Worm (Caenorhabditis elegans) whole organism, L4 larva: Measurements from ENCODE around the gene col-95.

Experiments used
- F26F4.8 ChIP-seq: fragments of 200-800 bp; sonication (Bioruptor generic); conservative IDR thresholded peaks from 2 replicates; pipeline ENCODE4 v1.3.6; 2022; ENCODE audit warnings: missing genetic modification characterization, missing compliant biosample characterization
- F44E2.7 ChIP-seq: fragments of 200-800 bp; sonication (Bioruptor generic); IDR thresholded peaks from 2 replicates; pipeline ENCODE4 v2.1.2; 2022; ENCODE audit warnings: missing genetic modification characterization, missing compliant biosample characterization
- F49E8.2 ChIP-seq: sonication (generic microtip); optimal IDR thresholded peaks from 2 replicates; lab custom pipeline; 2016; ENCODE audit warnings: missing compliant biosample characterization, mild to moderate bottlenecking, missing genetic modification characterization, borderline replicate concordance
- aha-1 ChIP-seq: fragments of 150-350 bp; peaks from one replicate; lab custom pipeline; 2014; ENCODE audit warnings: missing biosample characterization, missing genetic modification characterization
- attf-4 ChIP-seq: sonication (generic microtip); optimal IDR thresholded peaks from 3 replicates; lab custom pipeline; 2017; ENCODE audit warnings: missing biosample characterization, missing genetic modification characterization
- ceh-20 ChIP-seq: fragments of 200-800 bp; sonication (Bioruptor generic); IDR thresholded peaks from 2 replicates; pipeline ENCODE4 v1.3.6; 2022; ENCODE audit warnings: missing genetic modification reagents, missing genetic modification characterization, missing compliant biosample characterization
- ceh-44 ChIP-seq: fragments of 200-800 bp; sonication (Bioruptor generic); IDR thresholded peaks from 2 replicates; pipeline ENCODE4 v1.3.6; 2022; ENCODE audit warnings: missing genetic modification reagents, missing genetic modification characterization, missing compliant biosample characterization
- ceh-82 ChIP-seq: sonication (generic microtip); optimal IDR thresholded peaks from 2 replicates; lab custom pipeline; 2017; ENCODE audit warnings: missing biosample characterization, missing genetic modification characterization
- ces-1 ChIP-seq: fragments of 150-350 bp; sonication (generic microtip); optimal IDR thresholded peaks from 4 replicates; lab custom pipeline; 2014; ENCODE audit warnings: missing biosample characterization, missing genetic modification reagents, missing genetic modification characterization
- ctbp-1 ChIP-seq: fragments of 200-800 bp; sonication (Bioruptor generic); IDR thresholded peaks from 2 replicates; pipeline ENCODE4 v1.3.6; 2022; ENCODE audit warnings: missing genetic modification reagents, missing genetic modification characterization, missing compliant biosample characterization
- daf-16 ChIP-seq, 3 experiments: sonication (generic microtip); optimal IDR thresholded peaks; 2 replicates each; lab custom pipeline; 2016 to 2017; ENCODE audit warnings: missing genetic modification characterization in 3 of 3, missing genetic modification reagents in 3 of 3, mild to moderate bottlenecking in 2 of 3, missing compliant biosample characterization in 2 of 3, missing biosample characterization in 1 of 3, moderate library complexity in 1 of 3
- dmd-8 ChIP-seq: fragments of 200-800 bp; sonication (Bioruptor generic); IDR thresholded peaks from 2 replicates; pipeline ENCODE4 v1.3.6; 2022; ENCODE audit warnings: missing genetic modification characterization, missing compliant biosample characterization
- dmd-9 ChIP-seq: fragments of 200-800 bp; sonication (Bioruptor generic); IDR thresholded peaks from 2 replicates; pipeline ENCODE4 v1.3.6; 2022; ENCODE audit warnings: missing genetic modification reagents, missing genetic modification characterization, missing compliant biosample characterization
- dpl-1 ChIP-seq: fragments of 150-350 bp; optimal IDR thresholded peaks from 2 replicates; lab custom pipeline; 2014; ENCODE audit warnings: missing biosample characterization, missing genetic modification reagents, missing genetic modification characterization
- dve-1 ChIP-seq: sonication (generic microtip); optimal IDR thresholded peaks from 2 replicates; lab custom pipeline; 2017; ENCODE audit warnings: antibody characterized with exemption, mild to moderate bottlenecking, missing genetic modification characterization, missing compliant biosample characterization; ENCODE audit not compliant: insufficient read depth
- egl-27 ChIP-seq: sonication (generic microtip); optimal IDR thresholded peaks from 3 replicates; lab custom pipeline; 2017; ENCODE audit warnings: missing biosample characterization, missing genetic modification reagents, missing genetic modification characterization
- egl-43 ChIP-seq: fragments of 200-800 bp; sonication (Bioruptor generic); IDR thresholded peaks from 2 replicates; pipeline ENCODE4 v1.3.6; 2022; ENCODE audit warnings: missing genetic modification reagents, missing genetic modification characterization, missing compliant biosample characterization
- fos-1 ChIP-seq: fragments of 150-350 bp; optimal IDR thresholded peaks from 2 replicates; lab custom pipeline; 2014; ENCODE audit warnings: missing biosample characterization, missing genetic modification characterization
- gei-8 ChIP-seq: fragments of 200-800 bp; sonication (Bioruptor generic); optimal IDR thresholded peaks from 2 replicates; lab custom pipeline; 2018; ENCODE audit warnings: mild to moderate bottlenecking, missing genetic modification characterization, missing compliant biosample characterization
- hif-1 ChIP-seq, 2 experiments: sonication (generic microtip); optimal IDR thresholded peaks; 2 replicates each; lab custom pipeline; 2016 to 2017; ENCODE audit warnings: missing compliant biosample characterization in 2 of 2, missing genetic modification characterization in 2 of 2, missing genetic modification reagents in 2 of 2, missing genotype in 2 of 2, mild to moderate bottlenecking in 1 of 2
- hlh-11 ChIP-seq: fragments of 200-800 bp; sonication (Bioruptor generic); optimal IDR thresholded peaks from 2 replicates; lab custom pipeline; 2018; ENCODE audit warnings: mild to moderate bottlenecking, missing genetic modification characterization, missing compliant biosample characterization
- hlh-30 ChIP-seq: sonication (generic microtip); optimal IDR thresholded peaks from 2 replicates; lab custom pipeline; 2017; ENCODE audit warnings: antibody characterized with exemption, mild to moderate bottlenecking, missing genetic modification characterization, missing compliant biosample characterization; ENCODE audit not compliant: insufficient read depth
- hmg-1.1 ChIP-seq: fragments of 200-800 bp; sonication (Bioruptor generic); IDR thresholded peaks from 2 replicates; pipeline ENCODE4 v1.3.6; 2022; ENCODE audit warnings: missing genetic modification reagents, missing genetic modification characterization, missing compliant biosample characterization
- lin-1 ChIP-seq: fragments of 200-800 bp; sonication (Bioruptor generic); IDR thresholded peaks from 2 replicates; pipeline ENCODE4 v1.3.6; 2022; ENCODE audit warnings: missing genetic modification reagents, missing genetic modification characterization, missing compliant biosample characterization
- lin-29 ChIP-seq: fragments of 200-800 bp; sonication (Bioruptor generic); IDR thresholded peaks from 2 replicates; pipeline ENCODE4 v1.3.6; 2022; ENCODE audit warnings: missing genetic modification reagents, missing genetic modification characterization, missing compliant biosample characterization
- lir-3 ChIP-seq: sonication (generic microtip); optimal IDR thresholded peaks from 2 replicates; lab custom pipeline; 2016; ENCODE audit warnings: mild to moderate bottlenecking, missing genetic modification characterization, missing compliant biosample characterization
- lsy-2 ChIP-seq, 2 experiments: fragments of 150-350 bp in 1 of 2; sonication (generic microtip) in 1 of 2; optimal IDR thresholded peaks; 2 replicates each; lab custom pipeline; 2014 to 2017; ENCODE audit warnings: missing biosample characterization in 2 of 2, missing genetic modification characterization in 2 of 2
- mdl-1 ChIP-seq, 2 experiments: fragments of 150-350 bp in 1 of 2; sonication (generic microtip) in 1 of 2; optimal IDR thresholded peaks; 2 replicates each; lab custom pipeline; 2014 to 2017; ENCODE audit warnings: missing biosample characterization in 2 of 2, missing genetic modification characterization in 2 of 2
- mep-1 ChIP-seq: fragments of 150-350 bp; sonication (generic microtip); optimal IDR thresholded peaks from 3 replicates; lab custom pipeline; 2014; ENCODE audit warnings: missing biosample characterization, missing genetic modification characterization
- mes-2 ChIP-seq: sonication (generic microtip); optimal IDR thresholded peaks from 2 replicates; lab custom pipeline; 2016; ENCODE audit warnings: missing genotype, mild to moderate bottlenecking, missing genetic modification characterization, missing compliant biosample characterization; ENCODE audit not compliant: poor library complexity, severe bottlenecking
- mxl-2 ChIP-seq: fragments of 200-800 bp; sonication (Bioruptor generic); conservative IDR thresholded peaks from 2 replicates; pipeline ENCODE4 v1.3.6; 2022; ENCODE audit warnings: missing genetic modification reagents, missing genetic modification characterization, missing compliant biosample characterization
- mxl-3 ChIP-seq: fragments of 200-800 bp; sonication (Bioruptor generic); optimal IDR thresholded peaks from 2 replicates; lab custom pipeline; 2018; ENCODE audit warnings: mild to moderate bottlenecking, missing genetic modification characterization, missing compliant biosample characterization
- nhr-11 ChIP-seq: fragments of 150-350 bp; optimal IDR thresholded peaks from 2 replicates; lab custom pipeline; 2014; ENCODE audit warnings: missing biosample characterization, missing genetic modification characterization
- nhr-111 ChIP-seq: fragments of 200-800 bp; sonication (Bioruptor generic); optimal IDR thresholded peaks from 2 replicates; lab custom pipeline; 2018; ENCODE audit warnings: mild to moderate bottlenecking, missing genetic modification characterization, missing compliant biosample characterization
- nhr-237 ChIP-seq: sonication (generic microtip); optimal IDR thresholded peaks from 2 replicates; lab custom pipeline; 2017; ENCODE audit warnings: missing biosample characterization, missing genetic modification characterization
- nhr-25 ChIP-seq: sonication (generic microtip); optimal IDR thresholded peaks from 2 replicates; lab custom pipeline; 2017; ENCODE audit warnings: missing genetic modification characterization, mild to moderate bottlenecking, missing compliant biosample characterization, antibody characterized with exemption, moderate library complexity, borderline replicate concordance; ENCODE audit not compliant: insufficient read depth
- nhr-28 ChIP-seq: fragments of 150-350 bp; optimal IDR thresholded peaks from 2 replicates; lab custom pipeline; 2014; ENCODE audit warnings: missing biosample characterization, missing genetic modification characterization
- nhr-48 ChIP-seq: sonication (generic microtip); optimal IDR thresholded peaks from 2 replicates; lab custom pipeline; 2016; ENCODE audit warnings: mild to moderate bottlenecking, missing genetic modification characterization, missing compliant biosample characterization
- nhr-76 ChIP-seq: fragments of 150-350 bp; optimal IDR thresholded peaks from 2 replicates; lab custom pipeline; 2014; ENCODE audit warnings: missing biosample characterization, missing genetic modification characterization
- nhr-77 ChIP-seq: fragments of 150-350 bp; optimal IDR thresholded peaks from 2 replicates; lab custom pipeline; 2014; ENCODE audit warnings: missing biosample characterization, missing genetic modification characterization
- php-3 ChIP-seq: fragments of 200-800 bp; sonication (Bioruptor generic); IDR thresholded peaks from 2 replicates; pipeline ENCODE4 v1.3.6; 2022; ENCODE audit warnings: missing genetic modification reagents, missing genetic modification characterization, missing compliant biosample characterization
- pqm-1 ChIP-seq: sonication (generic microtip); optimal IDR thresholded peaks from 2 replicates; lab custom pipeline; 2017; ENCODE audit warnings: missing biosample characterization, missing genetic modification characterization
- spr-1 ChIP-seq: sonication (generic microtip); optimal IDR thresholded peaks from 2 replicates; lab custom pipeline; 2016; ENCODE audit warnings: mild to moderate bottlenecking, missing genetic modification characterization, missing compliant biosample characterization
- tra-1 ChIP-seq: fragments of 200-800 bp; sonication (Bioruptor generic); IDR thresholded peaks from 2 replicates; pipeline ENCODE4 v1.3.6; 2022; ENCODE audit warnings: missing genetic modification reagents, missing genetic modification characterization, missing compliant biosample characterization
- unc-39 ChIP-seq: sonication (generic microtip); optimal IDR thresholded peaks from 2 replicates; lab custom pipeline; 2017; ENCODE audit warnings: missing biosample characterization, missing genetic modification characterization
- unc-62 ChIP-seq, 3 experiments: fragments of 150-350 bp in 1 of 3; sonication (generic microtip); optimal IDR thresholded peaks in 2 of 3; peaks in 1 of 3; 1 replicate in 1 of 3; 2 replicates in 2 of 3; lab custom pipeline; 2014 to 2017; ENCODE audit warnings: missing biosample characterization in 3 of 3, missing genetic modification characterization in 3 of 3, missing genetic modification reagents in 3 of 3, missing genotype in 1 of 3
- vab-7 ChIP-seq: fragments of 200-800 bp; sonication (Bioruptor generic); IDR thresholded peaks from 2 replicates; pipeline ENCODE4 v1.3.6; 2022; ENCODE audit warnings: missing genetic modification reagents, missing genetic modification characterization, missing compliant biosample characterization
- zip-11 ChIP-seq: fragments of 200-800 bp; sonication (Bioruptor generic); IDR thresholded peaks from 2 replicates; pipeline ENCODE4 v1.3.6; 2022; ENCODE audit warnings: missing genetic modification characterization, missing compliant biosample characterization
- ztf-7 ChIP-seq: fragments of 150-350 bp; optimal IDR thresholded peaks from 2 replicates; lab custom pipeline; 2014; ENCODE audit warnings: missing biosample characterization, missing genetic modification characterization

The col-95 gene

ce11 chrIII:11657185-11657817 lies 46.5 kb upstream of the col-95 start, which contains the start of gene crh-1 (continued):
- TF ChIP-seq unc-62 (GFP tag; optimal IDR thresholded peaks at IDR 0.05 in 1 of 2; lab: Kevin White, UChicago) (peak in 1 of 2 experiments; percentile 10), unc-62 (tag; optimal IDR thresholded peaks at IDR 0.05; lab: Kevin White, UChicago) (no peak), ctbp-1 (GFP tag; lab: Robert Waterston, UW) (0 out of 2 replicates have a peak, but pooled peaks have one; percentile 18), unc-39 (tag; lab: Kevin White, UChicago) (no peak), fos-1 (tag; lab: Kevin White, UChicago) (no peak), php-3 (GFP tag; lab: Robert Waterston, UW) (peak; percentile 70), mxl-3 (GFP tag; lab: Kevin White, UChicago) (peak; percentile 33), mes-2 (peak; percentile 79), dmd-8 (GFP tag; lab: Robert Waterston, UW) (no peak), egl-43 (GFP tag; lab: Robert Waterston, UW) (no peak), mdl-1 (tag; optimal IDR thresholded peaks at IDR 0.05; lab: Kevin White, UChicago) (peak in 1 of 2 experiments; percentile 62), lin-29 (GFP tag; lab: Robert Waterston, UW) (no peak), ces-1 (GFP tag; lab: Kevin White, UChicago) (no peak), F26F4.8 (no peak), nhr-237 (tag; lab: Kevin White, UChicago) (no peak), nhr-28 (tag; lab: Kevin White, UChicago) (peak; percentile 60), F49E8.2 (tag; lab: Kevin White, UChicago) (no peak), nhr-76 (tag; lab: Kevin White, UChicago) (no peak), ceh-82 (no peak), lin-1 (GFP tag; lab: Robert Waterston, UW) (no peak), nhr-77 (tag; lab: Kevin White, UChicago) (peak; percentile 28), zip-11 (GFP tag; lab: Robert Waterston, UW) (no peak), spr-1 (tag; lab: Kevin White, UChicago) (peak; percentile 45), dve-1 (peak; percentile 83), hmg-1.1 (peak; percentile 61), attf-4 (tag; lab: Kevin White, UChicago) (no peak), ceh-44 (no peak), nhr-48 (tag; lab: Kevin White, UChicago) (no peak), F44E2.7 (no peak), daf-16 (GFP tag; optimal IDR thresholded peaks at IDR 0.05; lab: Kevin White, UChicago) (peak in 1 of 2 experiments; percentile 35), daf-16 (tag; optimal IDR thresholded peaks at IDR 0.05; lab: Kevin White, UChicago) (peak; percentile 86), egl-27 (tag; lab: Kevin White, UChicago) (no peak), hif-1 (tag; optimal IDR thresholded peaks at IDR 0.05; lab: Kevin White, UChicago) (peak in 1 of 2 experiments; percentile 55), nhr-111 (no peak), lir-3 (tag; lab: Kevin White, UChicago) (no peak), lsy-2 (tag; optimal IDR thresholded peaks at IDR 0.05; lab: Kevin White, UChicago) (peak in 1 of 2 experiments; percentile 85), vab-7 (GFP tag; lab: Robert Waterston, UW) (no peak), hlh-11 (tag; lab: Kevin White, UChicago) (peak; percentile 97), gei-8 (GFP tag; lab: Kevin White, UChicago) (no peak), hlh-30 (tag; lab: Kevin White, UChicago) (peak; percentile 98), pqm-1 (tag; lab: Kevin White, UChicago) (no peak), nhr-25 (tag; lab: Kevin White, UChicago) (no peak), aha-1 (tag; lab: Kevin White, UChicago) (peak; percentile 99), mxl-2 (no peak), mep-1 (tag; lab: Kevin White, UChicago) (peak; percentile 83), tra-1 (no peak), nhr-11 (no peak), dmd-9 (0 out of 2 replicates have a peak, but pooled peaks have one; percentile 58), dpl-1 (peak; percentile 76), ceh-20 (GFP tag; lab: Robert Waterston, UW) (peak; percentile 47; the same call in 1 of the 2 replicates), ztf-7 (tag; lab: Kevin White, UChicago) (peak; percentile 58)
